Fruit fly (Drosophila melanogaster) whole organism, embryonic: ENCODE measurements around the gene Pis.
A peak's percentile ranks its signal among the peaks of the same experiment; 100 is the strongest.

ENCODE experiments used
- Aef1 ChIP-seq: fragments of 200-800 bp; sonication (Bioruptor generic); IDR thresholded peaks from 3 replicates; pipeline ENCODE4 v1.3.6; 2022; ENCODE audit warnings: missing biosample characterization, missing genetic modification characterization
- CG10267 ChIP-seq: fragments of 200-800 bp; sonication (Bioruptor generic); optimal IDR thresholded peaks from 2 replicates; lab custom pipeline; 2018; ENCODE audit warnings: missing biosample characterization, mild to moderate bottlenecking, missing genetic modification characterization, moderate library complexity
- CG11456 ChIP-seq: fragments of 200-800 bp; sonication (Bioruptor generic); IDR thresholded peaks from 3 replicates; pipeline ENCODE4 v1.3.6; 2022; ENCODE audit warnings: missing biosample characterization, missing genetic modification characterization
- CG12104 ChIP-seq: fragments of 200-800 bp; sonication (Bioruptor generic); optimal IDR thresholded peaks from 3 replicates; lab custom pipeline; 2016; ENCODE audit warnings: missing biosample characterization, missing genetic modification characterization
- CG13424 ChIP-seq: fragments of 200-800 bp; sonication (Bioruptor generic); optimal IDR thresholded peaks from 2 replicates; lab custom pipeline; 2019; ENCODE audit warnings: missing biosample characterization, mild to moderate bottlenecking, missing genetic modification characterization, moderate library complexity
- CG13775 ChIP-seq: fragments of 200-800 bp; sonication (Bioruptor generic); optimal IDR thresholded peaks from 3 replicates; lab custom pipeline; 2017; ENCODE audit warnings: missing biosample characterization, mild to moderate bottlenecking, missing genetic modification characterization
- CG15514 ChIP-seq: fragments of 200-800 bp; sonication (Bioruptor generic); optimal IDR thresholded peaks from 3 replicates; lab custom pipeline; 2017; ENCODE audit warnings: missing biosample characterization, missing genetic modification characterization, mild to moderate bottlenecking, moderate library complexity, missing genetic modification reagents
- CG1647 ChIP-seq: fragments of 200-800 bp; sonication (Bioruptor generic); optimal IDR thresholded peaks from 3 replicates; lab custom pipeline; 2016; ENCODE audit warnings: missing biosample characterization, missing genetic modification characterization
- CG2120 ChIP-seq: fragments of 200-800 bp; sonication (Bioruptor generic); optimal IDR thresholded peaks from 3 replicates; lab custom pipeline; 2016; ENCODE audit warnings: missing biosample characterization, missing genetic modification characterization
- CG6854 ChIP-seq: fragments of 200-800 bp; sonication (Bioruptor generic); optimal IDR thresholded peaks from 3 replicates; lab custom pipeline; 2017; ENCODE audit warnings: missing biosample characterization, mild to moderate bottlenecking, missing genetic modification characterization
- CG9215 ChIP-seq: fragments of 200-800 bp; sonication (Bioruptor generic); IDR thresholded peaks from 2 replicates; pipeline ENCODE4 v1.3.6; 2022; ENCODE audit warnings: missing biosample characterization, missing genetic modification characterization
- CHES-1-like ChIP-seq: fragments of 200-800 bp; sonication (Bioruptor generic); optimal IDR thresholded peaks from 2 replicates; lab custom pipeline; 2016; ENCODE audit warnings: missing biosample characterization, missing genetic modification characterization
- Doc3 ChIP-seq: fragments of 200-800 bp; sonication (Bioruptor generic); IDR thresholded peaks from 3 replicates; pipeline ENCODE4 v1.3.6; 2022; ENCODE audit warnings: missing biosample characterization, missing genetic modification characterization; ENCODE audit not compliant: partially characterized antibody
- Dref ChIP-seq: fragments of 200-800 bp; sonication (Bioruptor generic); IDR thresholded peaks from 2 replicates; pipeline ENCODE4 v1.3.6; 2022; ENCODE audit warnings: missing biosample characterization, missing genetic modification characterization
- Eip74EF ChIP-seq, 2 experiments: fragments of 200-800 bp in 1 of 2; fragments of >200 bp in 1 of 2; sonication (Bioruptor generic) in 1 of 2; optimal IDR thresholded peaks; 2 replicates each; lab custom pipeline; 2017 to 2019; ENCODE audit warnings: missing biosample characterization in 2 of 2, missing genetic modification characterization in 2 of 2, mild to moderate bottlenecking in 1 of 2, moderate library complexity in 1 of 2
- HLHmδ ChIP-seq: fragments of 200-800 bp; sonication (Bioruptor generic); optimal IDR thresholded peaks from 2 replicates; lab custom pipeline; 2018; ENCODE audit warnings: missing biosample characterization, mild to moderate bottlenecking, missing genetic modification characterization, moderate library complexity
- Hr3 ChIP-seq: fragments of 200-800 bp; sonication (Bioruptor generic); optimal IDR thresholded peaks from 3 replicates; lab custom pipeline; 2016; ENCODE audit warnings: missing biosample characterization, missing genetic modification characterization
- Mad ChIP-seq: fragments of 200-800 bp; sonication (Bioruptor generic); optimal IDR thresholded peaks from 2 replicates; lab custom pipeline; 2016; ENCODE audit warnings: missing biosample characterization, missing genetic modification characterization
- Max ChIP-seq: fragments of 200-800 bp; sonication (Bioruptor generic); optimal IDR thresholded peaks from 2 replicates; lab custom pipeline; 2016; ENCODE audit warnings: missing biosample characterization, mild to moderate bottlenecking, missing genetic modification characterization
- Rfx ChIP-seq: fragments of 200-800 bp; sonication (Bioruptor generic); IDR thresholded peaks from 2 replicates; pipeline ENCODE4 v1.3.6; 2022; ENCODE audit warnings: missing biosample characterization, missing genetic modification characterization
- Sin3A ChIP-seq: fragments of >200 bp; optimal IDR thresholded peaks from 2 replicates; lab custom pipeline; 2018
- Spps ChIP-seq: fragments of 200-800 bp; sonication (Bioruptor generic); optimal IDR thresholded peaks from 2 replicates; lab custom pipeline; 2018; ENCODE audit warnings: missing biosample characterization, mild to moderate bottlenecking, missing genetic modification characterization
- Sry-β ChIP-seq: fragments of 200-800 bp; sonication (Bioruptor generic); optimal IDR thresholded peaks from 2 replicates; lab custom pipeline; 2018; ENCODE audit warnings: missing biosample characterization, mild to moderate bottlenecking, missing genetic modification characterization, moderate library complexity
- Xbp1 ChIP-seq: fragments of 200-800 bp; sonication (Bioruptor generic); optimal IDR thresholded peaks from 3 replicates; lab custom pipeline; 2016; ENCODE audit warnings: missing biosample characterization, mild to moderate bottlenecking, missing genetic modification characterization
- YL-1 ChIP-seq: fragments of 200-800 bp; sonication (Bioruptor generic); optimal IDR thresholded peaks from 3 replicates; lab custom pipeline; 2017; ENCODE audit warnings: missing biosample characterization, mild to moderate bottlenecking, missing genetic modification characterization
- az2 ChIP-seq: fragments of 200-800 bp; sonication (Bioruptor generic); optimal IDR thresholded peaks from 3 replicates; lab custom pipeline; 2016; ENCODE audit warnings: missing biosample characterization, missing genetic modification characterization
- chif ChIP-seq, 2 experiments: fragments of 200-800 bp; sonication (Bioruptor generic); optimal IDR thresholded peaks; 3 replicates each; lab custom pipeline; 2016; ENCODE audit warnings: missing biosample characterization in 2 of 2, missing genetic modification characterization in 2 of 2
- dpn ChIP-seq, 2 experiments: fragments of 200-800 bp; sonication (Bioruptor generic); optimal IDR thresholded peaks; 3 replicates each; lab custom pipeline; 2016; ENCODE audit warnings: missing biosample characterization in 2 of 2, missing genetic modification characterization in 2 of 2
- grn ChIP-seq: fragments of 200-800 bp; sonication (Bioruptor generic); optimal IDR thresholded peaks from 3 replicates; lab custom pipeline; 2017; ENCODE audit warnings: missing biosample characterization, missing genetic modification characterization
- hbn ChIP-seq: fragments of 200-800 bp; sonication (Bioruptor generic); IDR thresholded peaks from 2 replicates; pipeline ENCODE4 v1.3.6; 2022; ENCODE audit warnings: missing biosample characterization, missing genetic modification characterization; ENCODE audit not compliant: partially characterized antibody
- ind ChIP-seq: fragments of 200-800 bp; sonication (Bioruptor generic); optimal IDR thresholded peaks from 3 replicates; lab custom pipeline; 2016; ENCODE audit warnings: missing biosample characterization, missing genetic modification characterization
- inv ChIP-seq: fragments of 200-800 bp; sonication (Bioruptor generic); IDR thresholded peaks from 2 replicates; pipeline ENCODE4 v1.3.6; 2022; ENCODE audit warnings: missing biosample characterization, missing genetic modification characterization; ENCODE audit not compliant: partially characterized antibody
- kay ChIP-seq: fragments of 200-800 bp; sonication (Bioruptor generic); optimal IDR thresholded peaks from 2 replicates; lab custom pipeline; 2016; ENCODE audit warnings: missing biosample characterization, missing genetic modification characterization
- knrl ChIP-seq: fragments of 200-800 bp; sonication (Bioruptor generic); IDR thresholded peaks from 3 replicates; pipeline ENCODE4 v1.3.6; 2022; ENCODE audit warnings: missing biosample characterization, missing genetic modification characterization; ENCODE audit not compliant: partially characterized antibody
- lilli ChIP-seq: fragments of 200-800 bp; sonication (Bioruptor generic); optimal IDR thresholded peaks from 3 replicates; lab custom pipeline; 2016; ENCODE audit warnings: missing biosample characterization, missing genetic modification characterization
- mld ChIP-seq: fragments of 200-800 bp; sonication (Bioruptor generic); IDR thresholded peaks from 3 replicates; pipeline ENCODE4 v1.3.6; 2022; ENCODE audit warnings: missing biosample characterization, missing genetic modification characterization; ENCODE audit not compliant: partially characterized antibody
- psq ChIP-seq: fragments of 200-800 bp; sonication (Bioruptor generic); optimal IDR thresholded peaks from 2 replicates; lab custom pipeline; 2017; ENCODE audit warnings: missing biosample characterization, missing genetic modification characterization
- tio ChIP-seq: fragments of 200-800 bp; sonication (Bioruptor generic); optimal IDR thresholded peaks from 2 replicates; lab custom pipeline; 2017; ENCODE audit warnings: missing biosample characterization, missing genetic modification characterization, inconsistent platforms
- tx ChIP-seq: fragments of 200-800 bp; sonication (Bioruptor generic); optimal IDR thresholded peaks from 2 replicates; lab custom pipeline; 2016; ENCODE audit warnings: missing biosample characterization, missing genetic modification characterization
- unc-4 ChIP-seq: fragments of 200-800 bp; sonication (Bioruptor generic); IDR thresholded peaks from 2 replicates; pipeline ENCODE4 v1.3.6; 2022; ENCODE audit warnings: missing biosample characterization, missing genetic modification characterization; ENCODE audit not compliant: partially characterized antibody
- usp ChIP-seq: fragments of >200 bp; optimal IDR thresholded peaks from 2 replicates; lab custom pipeline; 2017; ENCODE audit warnings: missing biosample characterization, missing genetic modification characterization
- wdn ChIP-seq: fragments of 200-800 bp; sonication (Bioruptor generic); IDR thresholded peaks from 2 replicates; pipeline ENCODE4 v1.3.6; 2022; ENCODE audit warnings: missing biosample characterization, missing genetic modification characterization
- zen ChIP-seq: fragments of 200-800 bp; sonication (Bioruptor generic); optimal IDR thresholded peaks from 3 replicates; lab custom pipeline; 2018; ENCODE audit warnings: missing biosample characterization, mild to moderate bottlenecking, missing genetic modification characterization, moderate library complexity

Pis gene

dm6 chrX:15745905-15746681 lies 42.5 kb upstream of the Pis start, which contains the start of the genes CG8944 and CCT6 (continued):
- TF ChIP-seq CG10267 (tag; lab: Kevin White, UChicago) (peak; percentile 40), unc-4 (peak; percentile 18; the same call in 1 of the 2 replicates), grn (GFP tag; lab: Kevin White, UChicago) (no peak), CG12104 (GFP tag; lab: Kevin White, UChicago) (no peak), CG9215 (GFP tag; lab: Robert Waterston, UW) (0 out of 2 replicates have a peak, but pooled peaks have one; percentile 31), dpn (GFP tag; optimal IDR thresholded peaks at IDR 0.05; lab: Kevin White, UChicago) (peak in 1 of 2 experiments; percentile 21), Eip74EF (GFP tag; optimal IDR thresholded peaks at IDR 0.05; lab: Kevin White, UChicago) (no peak), CG6854 (no peak), Mad (GFP tag; lab: Kevin White, UChicago) (no peak), kay (GFP tag; lab: Kevin White, UChicago) (no peak), HLHmδ (GFP tag; lab: Kevin White, UChicago) (no peak), mld (GFP tag; lab: Robert Waterston, UW) (no peak), Dref (GFP tag; lab: Robert Waterston, UW) (peak; percentile 71), lilli (GFP tag; lab: Kevin White, UChicago) (peak; percentile 1), knrl (GFP tag; lab: Robert Waterston, UW) (0 out of 3 replicates have a peak, but pooled peaks have one; percentile 42), Aef1 (no peak), Xbp1 (GFP tag; lab: Kevin White, UChicago) (peak; percentile 26), CG1647 (no peak), Hr3 (GFP tag; lab: Kevin White, UChicago) (peak; percentile 28), Spps (tag; lab: Kevin White, UChicago) (no peak), chif (GFP tag; optimal IDR thresholded peaks at IDR 0.05; lab: Kevin White, UChicago) (no peak), CG13775 (GFP tag; lab: Kevin White, UChicago) (peak; percentile 29), CG11456 (GFP tag; lab: Robert Waterston, UW) (peak; percentile 41; the same call in 1 of the 3 replicates), ind (GFP tag; lab: Kevin White, UChicago) (peak; percentile 20), CG15514 (GFP tag; lab: Kevin White, UChicago) (peak; percentile 30), hbn (GFP tag; lab: Robert Waterston, UW) (no peak), Sin3A (lab: Kevin White, UChicago) (no peak), Doc3 (GFP tag; lab: Robert Waterston, UW) (0 out of 3 replicates have a peak, but pooled peaks have one; percentile 31), inv (GFP tag; lab: Robert Waterston, UW) (0 out of 2 replicates have a peak, but pooled peaks have one; percentile 33), Rfx (GFP tag; lab: Robert Waterston, UW) (peak; percentile 57), psq (GFP tag; lab: Kevin White, UChicago) (no peak), tx (GFP tag; lab: Kevin White, UChicago) (no peak), Max (GFP tag; lab: Kevin White, UChicago) (no peak), CG2120 (peak; percentile 53), YL-1 (no peak), tio (GFP tag; lab: Kevin White, UChicago) (no peak), Sry-β (peak; percentile 83), CG13424 (tag; lab: Kevin White, UChicago) (peak; percentile 29), zen (tag; lab: Kevin White, UChicago) (no peak), wdn (GFP tag; lab: Robert Waterston, UW) (no peak), az2 (GFP tag; lab: Kevin White, UChicago) (peak; percentile 17), usp (GFP tag; lab: Kevin White, UChicago) (no peak), CHES-1-like (GFP tag; lab: Kevin White, UChicago) (no peak)
